Fruit fly (Drosophila melanogaster) whole organism, embryonic: Measurements from ENCODE around the gene CG7362.

Source experiments
- B-H2 ChIP-seq: fragments of 200-800 bp; sonication (Bioruptor generic); optimal IDR thresholded peaks from 2 replicates; lab custom pipeline; 2018; ENCODE audit warnings: missing biosample characterization, mild to moderate bottlenecking, missing genetic modification characterization
- CG10959 ChIP-seq: fragments of 200-800 bp; sonication (Bioruptor generic); IDR thresholded peaks from 2 replicates; pipeline ENCODE4 v1.3.6; 2022; ENCODE audit warnings: missing biosample characterization, missing genetic modification characterization
- CG10979 ChIP-seq: fragments of 200-800 bp; sonication (Bioruptor generic); optimal IDR thresholded peaks from 2 replicates; lab custom pipeline; 2018; ENCODE audit warnings: missing biosample characterization, mild to moderate bottlenecking, missing genetic modification characterization, moderate library complexity
- CG11247 ChIP-seq: fragments of 200-800 bp; sonication (Bioruptor generic); IDR thresholded peaks from 2 replicates; pipeline ENCODE4 v1.3.6; 2022; ENCODE audit warnings: missing biosample characterization, missing genetic modification characterization
- CG11456 ChIP-seq: fragments of 200-800 bp; sonication (Bioruptor generic); IDR thresholded peaks from 3 replicates; pipeline ENCODE4 v1.3.6; 2022; ENCODE audit warnings: missing biosample characterization, missing genetic modification characterization
- CG12219 ChIP-seq: fragments of 200-800 bp; sonication (Bioruptor generic); optimal IDR thresholded peaks from 3 replicates; lab custom pipeline; 2018; ENCODE audit warnings: missing biosample characterization, mild to moderate bottlenecking, missing genetic modification characterization
- CG16813 ChIP-seq: fragments of 200-800 bp; sonication (Bioruptor generic); IDR thresholded peaks from 3 replicates; pipeline ENCODE4 v1.3.6; 2022; ENCODE audit warnings: missing biosample characterization, missing genetic modification characterization; ENCODE audit not compliant: partially characterized antibody
- CG17186 ChIP-seq: fragments of 200-800 bp; sonication (Bioruptor generic); optimal IDR thresholded peaks from 3 replicates; lab custom pipeline; 2017; ENCODE audit warnings: missing biosample characterization, missing genetic modification reagents, missing genetic modification characterization
- CG17829 ChIP-seq: fragments of 200-800 bp; optimal IDR thresholded peaks from 2 replicates; lab custom pipeline; 2019; ENCODE audit warnings: missing biosample characterization, mild to moderate bottlenecking, missing genetic modification characterization, moderate library complexity
- CG2875 ChIP-seq: fragments of 200-800 bp; sonication (Bioruptor generic); optimal IDR thresholded peaks from 2 replicates; lab custom pipeline; 2017; ENCODE audit warnings: missing biosample characterization, mild to moderate bottlenecking, missing genetic modification characterization, missing genetic modification reagents
- CG2889 ChIP-seq: fragments of 200-800 bp; sonication (Bioruptor generic); IDR thresholded peaks from 3 replicates; pipeline ENCODE4 v1.3.6; 2022; ENCODE audit warnings: missing biosample characterization, missing genetic modification characterization
- CG30403 ChIP-seq: fragments of 200-800 bp; sonication (Bioruptor generic); optimal IDR thresholded peaks from 3 replicates; lab custom pipeline; 2016; ENCODE audit warnings: missing biosample characterization, missing genetic modification characterization
- CG3065 ChIP-seq: fragments of 200-800 bp; sonication (Bioruptor generic); optimal IDR thresholded peaks from 2 replicates; lab custom pipeline; 2016; ENCODE audit warnings: missing biosample characterization, missing genetic modification characterization
- CG31365 ChIP-seq: fragments of 200-800 bp; sonication (Bioruptor generic); optimal IDR thresholded peaks from 2 replicates; lab custom pipeline; 2018; ENCODE audit warnings: missing biosample characterization, mild to moderate bottlenecking, missing genetic modification characterization
- CG31441 ChIP-seq: fragments of 200-800 bp; sonication (Bioruptor generic); IDR thresholded peaks from 2 replicates; pipeline ENCODE4 v1.3.6; 2022; ENCODE audit warnings: missing biosample characterization, missing genetic modification characterization
- CG3163 ChIP-seq: fragments of 200-800 bp; sonication (Bioruptor generic); optimal IDR thresholded peaks from 3 replicates; lab custom pipeline; 2016; ENCODE audit warnings: missing biosample characterization, missing genetic modification characterization
- CG4730 ChIP-seq: fragments of 200-800 bp; sonication (Bioruptor generic); IDR thresholded peaks from 2 replicates; pipeline ENCODE4 v1.3.6; 2022; ENCODE audit warnings: missing biosample characterization, missing genetic modification characterization
- CG5180 ChIP-seq: fragments of 200-800 bp; sonication (Bioruptor generic); optimal IDR thresholded peaks from 3 replicates; lab custom pipeline; 2017; ENCODE audit warnings: missing biosample characterization, missing genetic modification characterization, mild to moderate bottlenecking, moderate library complexity, missing genetic modification reagents
- CG5953 ChIP-seq: fragments of 200-800 bp; sonication (Bioruptor generic); IDR thresholded peaks from 2 replicates; pipeline ENCODE4 v1.3.6; 2022; ENCODE audit warnings: missing biosample characterization, missing genetic modification characterization
- CG7271 ChIP-seq: fragments of 200-800 bp; sonication (Bioruptor generic); optimal IDR thresholded peaks from 2 replicates; lab custom pipeline; 2018; ENCODE audit warnings: missing biosample characterization, mild to moderate bottlenecking, missing genetic modification characterization, moderate library complexity
- CG8281 ChIP-seq: fragments of 200-800 bp; sonication (Bioruptor generic); optimal IDR thresholded peaks from 2 replicates; lab custom pipeline; 2018; ENCODE audit warnings: missing biosample characterization, mild to moderate bottlenecking, missing genetic modification characterization, moderate library complexity
- CG8944 ChIP-seq: fragments of 200-800 bp; sonication (Bioruptor generic); optimal IDR thresholded peaks from 3 replicates; lab custom pipeline; 2016; ENCODE audit warnings: missing biosample characterization, missing genetic modification characterization
- CG9876 ChIP-seq: fragments of 200-800 bp; sonication (Bioruptor generic); optimal IDR thresholded peaks from 2 replicates; lab custom pipeline; 2016; ENCODE audit warnings: missing biosample characterization, missing genetic modification characterization
- Dek ChIP-seq: fragments of 200-800 bp; sonication (Bioruptor generic); optimal IDR thresholded peaks from 3 replicates; lab custom pipeline; 2019; ENCODE audit warnings: missing biosample characterization, mild to moderate bottlenecking, missing genetic modification characterization, moderate library complexity
- Dip3 ChIP-seq: fragments of 200-800 bp; sonication (Bioruptor generic); optimal IDR thresholded peaks from 3 replicates; lab custom pipeline; 2016; ENCODE audit warnings: missing biosample characterization, missing genetic modification characterization
- Fer2 ChIP-seq: fragments of 200-800 bp; sonication (Bioruptor generic); optimal IDR thresholded peaks from 2 replicates; lab custom pipeline; 2018; ENCODE audit warnings: missing biosample characterization, mild to moderate bottlenecking, missing genetic modification characterization, moderate library complexity
- HmgD ChIP-seq: fragments of 200-800 bp; sonication (Bioruptor generic); optimal IDR thresholded peaks from 3 replicates; lab custom pipeline; 2016; ENCODE audit warnings: missing biosample characterization, missing genetic modification characterization
- Mad ChIP-seq: fragments of 200-800 bp; sonication (Bioruptor generic); optimal IDR thresholded peaks from 2 replicates; lab custom pipeline; 2016; ENCODE audit warnings: missing biosample characterization, missing genetic modification characterization
- Ssrp ChIP-seq: fragments of 200-800 bp; sonication (Bioruptor generic); optimal IDR thresholded peaks from 2 replicates; lab custom pipeline; 2018; ENCODE audit warnings: missing biosample characterization, mild to moderate bottlenecking, missing genetic modification characterization, moderate library complexity
- abd-A ChIP-seq: fragments of 200-800 bp; sonication (Bioruptor generic); optimal IDR thresholded peaks from 3 replicates; lab custom pipeline; 2019; ENCODE audit warnings: missing biosample characterization, mild to moderate bottlenecking, missing genetic modification characterization, moderate library complexity
- al ChIP-seq: fragments of 200-800 bp; sonication (Bioruptor generic); IDR thresholded peaks from 2 replicates; pipeline ENCODE4 v1.3.6; 2022; ENCODE audit warnings: missing biosample characterization, missing genetic modification characterization
- ci ChIP-seq: fragments of 200-800 bp; sonication (Bioruptor generic); IDR thresholded peaks from 3 replicates; pipeline ENCODE4 v1.3.6; 2022; ENCODE audit warnings: missing biosample characterization, missing genetic modification characterization
- croc ChIP-seq: fragments of 200-800 bp; sonication (Bioruptor generic); conservative IDR thresholded peaks from 3 replicates; pipeline ENCODE4 v1.3.6; 2022; ENCODE audit warnings: missing biosample characterization, missing genetic modification characterization
- emc ChIP-seq: fragments of 200-800 bp; sonication (Bioruptor generic); optimal IDR thresholded peaks from 2 replicates; lab custom pipeline; 2016; ENCODE audit warnings: missing biosample characterization, missing genetic modification characterization
- fd3F ChIP-seq: fragments of 200-800 bp; sonication (Bioruptor generic); optimal IDR thresholded peaks from 2 replicates; lab custom pipeline; 2018; ENCODE audit warnings: missing biosample characterization, mild to moderate bottlenecking, missing genetic modification characterization, moderate library complexity
- gce ChIP-seq: fragments of 200-800 bp; sonication (Bioruptor generic); IDR thresholded peaks from 3 replicates; pipeline ENCODE4 v1.3.6; 2022; ENCODE audit warnings: missing biosample characterization, missing genetic modification characterization
- hb ChIP-seq: fragments of 200-800 bp; sonication (Bioruptor generic); IDR thresholded peaks from 3 replicates; pipeline ENCODE4 v1.3.6; 2022; ENCODE audit warnings: missing biosample characterization, missing genetic modification characterization; ENCODE audit not compliant: partially characterized antibody
- kay ChIP-seq: fragments of 200-800 bp; sonication (Bioruptor generic); optimal IDR thresholded peaks from 2 replicates; lab custom pipeline; 2016; ENCODE audit warnings: missing biosample characterization, missing genetic modification characterization
- lov ChIP-seq, 2 experiments: fragments of 200-800 bp in 1 of 2; fragments of >200 bp in 1 of 2; sonication (Bioruptor generic) in 1 of 2; IDR thresholded peaks in 1 of 2; optimal IDR thresholded peaks in 1 of 2; 2 replicates in 1 of 2; 3 replicates in 1 of 2; pipeline versions ENCODE4 v1.3.6 to Lab custom; 2017 to 2022; ENCODE audit warnings: missing biosample characterization in 1 of 2, missing genetic modification characterization in 1 of 2
- mirr ChIP-seq: fragments of 200-800 bp; sonication (Bioruptor generic); optimal IDR thresholded peaks from 3 replicates; lab custom pipeline; 2018; ENCODE audit warnings: missing biosample characterization, mild to moderate bottlenecking, missing genetic modification characterization
- nerfin-1 ChIP-seq: fragments of 200-800 bp; sonication (Bioruptor generic); optimal IDR thresholded peaks from 3 replicates; lab custom pipeline; 2019; ENCODE audit warnings: missing biosample characterization, mild to moderate bottlenecking, missing genetic modification characterization, moderate library complexity
- pnt ChIP-seq: fragments of 200-800 bp; sonication (Bioruptor generic); optimal IDR thresholded peaks from 3 replicates; lab custom pipeline; 2016; ENCODE audit warnings: missing biosample characterization, missing genetic modification characterization
- rib ChIP-seq: fragments of 200-800 bp; sonication (Bioruptor generic); IDR thresholded peaks from 2 replicates; pipeline ENCODE4 v1.3.6; 2022; ENCODE audit warnings: missing biosample characterization, missing genetic modification characterization
- sd ChIP-seq: fragments of 200-800 bp; sonication (Bioruptor generic); optimal IDR thresholded peaks from 3 replicates; lab custom pipeline; 2018; ENCODE audit warnings: missing biosample characterization, mild to moderate bottlenecking, missing genetic modification characterization, moderate library complexity
- sima ChIP-seq: fragments of 200-800 bp; sonication (Bioruptor generic); optimal IDR thresholded peaks from 2 replicates; lab custom pipeline; 2016; ENCODE audit warnings: missing biosample characterization, missing genetic modification characterization
- stc ChIP-seq: fragments of 200-800 bp; sonication (Bioruptor generic); IDR thresholded peaks from 2 replicates; pipeline ENCODE4 v1.3.6; 2022; ENCODE audit warnings: missing biosample characterization, missing genetic modification characterization
- tna ChIP-seq: fragments of 200-800 bp; sonication (Bioruptor generic); IDR thresholded peaks from 2 replicates; pipeline ENCODE4 v1.3.6; 2022; ENCODE audit warnings: missing biosample characterization, missing genetic modification characterization; ENCODE audit not compliant: partially characterized antibody
- vnd ChIP-seq: fragments of 200-800 bp; sonication (Bioruptor generic); IDR thresholded peaks from 3 replicates; pipeline ENCODE4 v1.3.6; 2022; ENCODE audit warnings: missing biosample characterization, missing genetic modification characterization; ENCODE audit not compliant: partially characterized antibody

The CG7362 gene

dm6 chr3R:14723671-14724500 lies 30.4 kb downstream of the CG7362 start, which contains the start of gene kibra (continued):
- TF ChIP-seq CG8944 (GFP tag; lab: Kevin White, UChicago): peak; percentile 81
- TF ChIP-seq fd3F: peak; percentile 27
- peak; percentile 67 for TF ChIP-seq Dip3 (GFP tag; lab: Kevin White, UChicago)
- TF ChIP-seq gce (GFP tag; lab: Robert Waterston, UW): no peak
- peak; percentile 20 for TF ChIP-seq CG3065
- TF ChIP-seq Mad (GFP tag; lab: Kevin White, UChicago): peak; percentile 22
- TF ChIP-seq vnd (GFP tag; lab: Robert Waterston, UW): no peak
- TF ChIP-seq pnt (GFP tag; lab: Kevin White, UChicago): peak; percentile 79
- no peak for TF ChIP-seq CG10959 (GFP tag; lab: Robert Waterston, UW)
- peak; percentile 15 for TF ChIP-seq CG7271 (tag; lab: Kevin White, UChicago)
- no peak for TF ChIP-seq CG31441 (GFP tag; lab: Robert Waterston, UW)
- TF ChIP-seq rib: no peak
- TF ChIP-seq CG31365 (tag; lab: Kevin White, UChicago): no peak
- TF ChIP-seq hb: no peak
- peak; percentile 78 for TF ChIP-seq CG17186 (GFP tag; lab: Kevin White, UChicago)
- no peak for TF ChIP-seq CG4730
- TF ChIP-seq nerfin-1 (tag; lab: Kevin White, UChicago): peak; percentile 75
- peak; percentile 39 for TF ChIP-seq Fer2 (tag; lab: Kevin White, UChicago)
- TF ChIP-seq sd (tag; lab: Kevin White, UChicago): peak; percentile 100
- TF ChIP-seq stc (GFP tag; lab: Robert Waterston, UW): no peak
- no peak for TF ChIP-seq CG12219 (GFP tag; lab: Kevin White, UChicago)
- no peak for TF ChIP-seq CG2889 (GFP tag; lab: Robert Waterston, UW)
- no peak for TF ChIP-seq al (GFP tag; lab: Robert Waterston, UW)
- TF ChIP-seq tna (GFP tag; lab: Robert Waterston, UW): no peak
- TF ChIP-seq abd-A (tag; lab: Kevin White, UChicago): peak; percentile 55
- no peak for TF ChIP-seq CG5953 (GFP tag; lab: Robert Waterston, UW)
- no peak for TF ChIP-seq ci (GFP tag; lab: Robert Waterston, UW)
- TF ChIP-seq CG16813 (GFP tag; lab: Robert Waterston, UW): no peak
- TF ChIP-seq B-H2 (GFP tag; lab: Kevin White, UChicago): peak; percentile 52
- TF ChIP-seq kay (GFP tag; lab: Kevin White, UChicago): no peak
- TF ChIP-seq mirr: peak; percentile 69
- TF ChIP-seq CG30403 (GFP tag; lab: Kevin White, UChicago): peak; percentile 75
- TF ChIP-seq CG11456 (GFP tag; lab: Robert Waterston, UW): no peak
- no peak for TF ChIP-seq sima (GFP tag; lab: Kevin White, UChicago)
- no peak for TF ChIP-seq CG8281 (tag; lab: Kevin White, UChicago)
- no peak for TF ChIP-seq CG2875
- no peak for TF ChIP-seq lov (optimal IDR thresholded peaks at IDR 0.05; lab: Kevin White, UChicago)
- TF ChIP-seq lov (GFP tag; IDR thresholded peaks at IDR 0.05; lab: Robert Waterston, UW): no peak
- TF ChIP-seq CG5180 (GFP tag; lab: Kevin White, UChicago): peak; percentile 36
- TF ChIP-seq CG10979: peak; percentile 65
- TF ChIP-seq CG3163 (GFP tag; lab: Kevin White, UChicago): peak; percentile 57
- TF ChIP-seq HmgD (GFP tag; lab: Kevin White, UChicago): peak; percentile 95
- TF ChIP-seq croc (GFP tag; lab: Robert Waterston, UW): peak; percentile 35; the same call in 1 of the 3 replicates
- TF ChIP-seq CG17829: peak; percentile 78
- peak; percentile 43 for TF ChIP-seq Ssrp (tag; lab: Kevin White, UChicago)
- peak; percentile 46 for TF ChIP-seq Dek (tag; lab: Kevin White, UChicago)
- no peak for TF ChIP-seq CG11247 (GFP tag; lab: Robert Waterston, UW)
- TF ChIP-seq emc: peak; percentile 67
- TF ChIP-seq CG9876: peak; percentile 32
